Fruit fly (Drosophila melanogaster) whole organism, embryonic: Measurements from ENCODE around the gene Mst36Fb.
A peak's percentile ranks its signal among the peaks of the same experiment; 100 is the strongest.

Experiments
- Atf-2 ChIP-seq: fragments of 200-800 bp; sonication (Bioruptor generic); optimal IDR thresholded peaks from 2 replicates; lab custom pipeline; 2016; ENCODE audit warnings: missing biosample characterization, missing genetic modification characterization
- B-H2 ChIP-seq: fragments of 200-800 bp; sonication (Bioruptor generic); optimal IDR thresholded peaks from 2 replicates; lab custom pipeline; 2018; ENCODE audit warnings: missing biosample characterization, mild to moderate bottlenecking, missing genetic modification characterization
- CG10654 ChIP-seq: fragments of 200-800 bp; sonication (Bioruptor generic); optimal IDR thresholded peaks from 2 replicates; lab custom pipeline; 2016; ENCODE audit warnings: missing biosample characterization, missing genetic modification characterization
- CG10959 ChIP-seq: fragments of 200-800 bp; sonication (Bioruptor generic); IDR thresholded peaks from 2 replicates; pipeline ENCODE4 v1.3.6; 2022; ENCODE audit warnings: missing biosample characterization, missing genetic modification characterization
- CG11093 ChIP-seq: fragments of 200-800 bp; sonication (Bioruptor generic); IDR thresholded peaks from 3 replicates; pipeline ENCODE4 v1.3.6; 2022; ENCODE audit warnings: missing biosample characterization, missing genetic modification characterization
- CG11456 ChIP-seq: fragments of 200-800 bp; sonication (Bioruptor generic); IDR thresholded peaks from 3 replicates; pipeline ENCODE4 v1.3.6; 2022; ENCODE audit warnings: missing biosample characterization, missing genetic modification characterization
- CG12104 ChIP-seq: fragments of 200-800 bp; sonication (Bioruptor generic); optimal IDR thresholded peaks from 3 replicates; lab custom pipeline; 2016; ENCODE audit warnings: missing biosample characterization, missing genetic modification characterization
- CG12744 ChIP-seq: fragments of 200-800 bp; sonication (Bioruptor generic); optimal IDR thresholded peaks from 2 replicates; lab custom pipeline; 2016; ENCODE audit warnings: missing biosample characterization, missing genetic modification characterization
- CG12942 ChIP-seq: fragments of 200-800 bp; sonication (Bioruptor generic); optimal IDR thresholded peaks from 3 replicates; lab custom pipeline; 2016; ENCODE audit warnings: missing biosample characterization, missing genetic modification characterization
- CG13287 ChIP-seq: fragments of 200-800 bp; sonication (Bioruptor generic); IDR thresholded peaks from 2 replicates; pipeline ENCODE4 v1.3.6; 2022; ENCODE audit warnings: missing biosample characterization, missing genetic modification characterization; ENCODE audit not compliant: partially characterized antibody
- CG2116 ChIP-seq: fragments of 200-800 bp; sonication (Bioruptor generic); optimal IDR thresholded peaks from 3 replicates; lab custom pipeline; 2018; ENCODE audit warnings: missing biosample characterization, mild to moderate bottlenecking, missing genetic modification characterization
- CG3995 ChIP-seq: fragments of 200-800 bp; sonication (Bioruptor generic); optimal IDR thresholded peaks from 3 replicates; lab custom pipeline; 2016; ENCODE audit warnings: missing biosample characterization, missing genetic modification characterization
- CG4328 ChIP-seq: fragments of 200-800 bp; sonication (Bioruptor generic); optimal IDR thresholded peaks from 3 replicates; lab custom pipeline; 2017; ENCODE audit warnings: missing biosample characterization, missing genetic modification reagents, missing genetic modification characterization
- CG4360 ChIP-seq: fragments of 200-800 bp; sonication (Bioruptor generic); IDR thresholded peaks from 2 replicates; pipeline ENCODE4 v1.3.6; 2022; ENCODE audit warnings: missing biosample characterization, missing genetic modification characterization
- CG6813 ChIP-seq: fragments of 200-800 bp; sonication (Bioruptor generic); optimal IDR thresholded peaks from 2 replicates; lab custom pipeline; 2017; ENCODE audit warnings: missing biosample characterization, missing genetic modification characterization, mild to moderate bottlenecking, moderate library complexity, missing genetic modification reagents
- CG9817 ChIP-seq: fragments of 200-800 bp; sonication (Bioruptor generic); optimal IDR thresholded peaks from 2 replicates; lab custom pipeline; 2018; ENCODE audit warnings: missing biosample characterization, mild to moderate bottlenecking, missing genetic modification characterization, moderate library complexity
- Dip3 ChIP-seq: fragments of 200-800 bp; sonication (Bioruptor generic); optimal IDR thresholded peaks from 3 replicates; lab custom pipeline; 2016; ENCODE audit warnings: missing biosample characterization, missing genetic modification characterization
- Ets65A ChIP-seq: fragments of 200-800 bp; sonication (Bioruptor generic); peaks from one replicate; lab custom pipeline; 2016; ENCODE audit warnings: missing biosample characterization, missing genetic modification characterization
- HLH54F ChIP-seq: fragments of 200-800 bp; sonication (Bioruptor generic); optimal IDR thresholded peaks from 3 replicates; lab custom pipeline; 2016; ENCODE audit warnings: missing biosample characterization, missing genetic modification characterization
- Mes4 ChIP-seq: fragments of 200-800 bp; sonication (Bioruptor generic); optimal IDR thresholded peaks from 2 replicates; lab custom pipeline; 2016; ENCODE audit warnings: missing biosample characterization, missing genetic modification characterization
- Oli ChIP-seq: fragments of 200-800 bp; sonication (Bioruptor generic); optimal IDR thresholded peaks from 2 replicates; lab custom pipeline; 2018; ENCODE audit warnings: missing biosample characterization, mild to moderate bottlenecking, missing genetic modification characterization, moderate library complexity
- Optix ChIP-seq: fragments of 200-800 bp; sonication (Bioruptor generic); IDR thresholded peaks from 3 replicates; pipeline ENCODE4 v1.3.6; 2022; ENCODE audit warnings: missing biosample characterization, missing genetic modification characterization
- Poxn ChIP-seq: fragments of 200-800 bp; sonication (Bioruptor generic); IDR thresholded peaks from 2 replicates; pipeline ENCODE4 v1.3.6; 2022; ENCODE audit warnings: missing biosample characterization, missing genetic modification characterization
- Side ChIP-seq: fragments of 200-800 bp; sonication (Bioruptor generic); optimal IDR thresholded peaks from 2 replicates; lab custom pipeline; 2016; ENCODE audit warnings: missing biosample characterization, missing genetic modification characterization
- Sin3A ChIP-seq: fragments of >200 bp; optimal IDR thresholded peaks from 2 replicates; lab custom pipeline; 2018
- Sry-β ChIP-seq: fragments of 200-800 bp; sonication (Bioruptor generic); optimal IDR thresholded peaks from 2 replicates; lab custom pipeline; 2018; ENCODE audit warnings: missing biosample characterization, mild to moderate bottlenecking, missing genetic modification characterization, moderate library complexity
- Tbp ChIP-seq: fragments of >200 bp; optimal IDR thresholded peaks from 2 replicates; lab custom pipeline; 2018; ENCODE audit warnings: missing biosample characterization, missing genetic modification characterization
- ase ChIP-seq: fragments of 200-800 bp; sonication (Bioruptor generic); IDR thresholded peaks from 3 replicates; pipeline ENCODE4 v1.3.6; 2022; ENCODE audit warnings: missing biosample characterization, missing genetic modification characterization
- btn ChIP-seq: fragments of 200-800 bp; sonication (Bioruptor generic); optimal IDR thresholded peaks from 2 replicates; lab custom pipeline; 2016; ENCODE audit warnings: missing biosample characterization, missing genetic modification characterization
- caup ChIP-seq: fragments of 200-800 bp; sonication (Bioruptor generic); optimal IDR thresholded peaks from 3 replicates; lab custom pipeline; 2017; ENCODE audit warnings: missing biosample characterization, mild to moderate bottlenecking, missing genetic modification characterization, moderate library complexity; ENCODE audit not compliant: severe bottlenecking
- chif ChIP-seq, 2 experiments: fragments of 200-800 bp; sonication (Bioruptor generic); optimal IDR thresholded peaks; 3 replicates each; lab custom pipeline; 2016; ENCODE audit warnings: missing biosample characterization in 2 of 2, missing genetic modification characterization in 2 of 2
- dati ChIP-seq: fragments of 200-800 bp; sonication (Bioruptor generic); IDR thresholded peaks from 2 replicates; pipeline ENCODE4 v1.3.6; 2022; ENCODE audit warnings: missing biosample characterization, missing genetic modification characterization
- dmrt11E ChIP-seq: fragments of 200-800 bp; sonication (Bioruptor generic); optimal IDR thresholded peaks from 3 replicates; lab custom pipeline; 2018; ENCODE audit warnings: missing biosample characterization, mild to moderate bottlenecking, missing genetic modification characterization, moderate library complexity
- gsb ChIP-seq: fragments of 200-800 bp; sonication (Bioruptor generic); IDR thresholded peaks from 2 replicates; pipeline ENCODE4 v1.3.6; 2022; ENCODE audit warnings: missing biosample characterization, missing genetic modification characterization
- gsb-n ChIP-seq: fragments of 200-800 bp; sonication (Bioruptor generic); optimal IDR thresholded peaks from 3 replicates; lab custom pipeline; 2018; ENCODE audit warnings: missing biosample characterization, mild to moderate bottlenecking, missing genetic modification characterization
- insv ChIP-seq, 2 experiments: fragments of 200-800 bp; sonication (Bioruptor generic); optimal IDR thresholded peaks; 3 replicates each; lab custom pipeline; 2016 to 2018; ENCODE audit warnings: missing biosample characterization in 2 of 2, missing genetic modification characterization in 2 of 2
- jigr1 ChIP-seq: fragments of 200-800 bp; sonication (Bioruptor generic); IDR thresholded peaks from 3 replicates; pipeline ENCODE4 v1.3.6; 2022; ENCODE audit warnings: missing biosample characterization, missing genetic modification characterization
- ken ChIP-seq: fragments of 200-800 bp; sonication (Bioruptor generic); IDR thresholded peaks from 3 replicates; pipeline ENCODE4 v1.3.6; 2022; ENCODE audit warnings: missing biosample characterization, missing genetic modification characterization
- lmd ChIP-seq: fragments of 200-800 bp; sonication (Bioruptor generic); IDR thresholded peaks from 2 replicates; pipeline ENCODE4 v1.3.6; 2022; ENCODE audit warnings: missing biosample characterization, missing genetic modification characterization
- pfk ChIP-seq: fragments of 200-800 bp; sonication (Bioruptor generic); optimal IDR thresholded peaks from 2 replicates; lab custom pipeline; 2018; ENCODE audit warnings: missing biosample characterization, mild to moderate bottlenecking, missing genetic modification characterization, moderate library complexity
- prd ChIP-seq, 3 experiments: fragments of >200 bp in 2 of 3; fragments of 200-800 bp in 1 of 3; sonication (Bioruptor generic) in 1 of 3; optimal IDR thresholded peaks in 2 of 3; IDR thresholded peaks in 1 of 3; 2 replicates in 2 of 3; 3 replicates in 1 of 3; pipeline versions ENCODE4 v1.3.6 to Lab custom; 2017 to 2022; ENCODE audit warnings: missing biosample characterization in 1 of 3, missing genetic modification characterization in 1 of 3
- pum ChIP-seq: fragments of 200-800 bp; sonication (Bioruptor generic); optimal IDR thresholded peaks from 2 replicates; lab custom pipeline; 2016; ENCODE audit warnings: missing biosample characterization, missing genetic modification characterization
- run ChIP-seq: fragments of 200-800 bp; sonication (Bioruptor generic); optimal IDR thresholded peaks from 3 replicates; lab custom pipeline; 2018; ENCODE audit warnings: missing biosample characterization, mild to moderate bottlenecking, missing genetic modification characterization
- scrt ChIP-seq: fragments of 200-800 bp; sonication (Bioruptor generic); optimal IDR thresholded peaks from 2 replicates; lab custom pipeline; 2018; ENCODE audit warnings: missing biosample characterization, mild to moderate bottlenecking, missing genetic modification characterization, moderate library complexity
- sens ChIP-seq: fragments of 200-800 bp; sonication (Bioruptor generic); peaks from one replicate; lab custom pipeline; 2016; ENCODE audit warnings: missing biosample characterization, missing genetic modification characterization
- tap ChIP-seq: fragments of 200-800 bp; optimal IDR thresholded peaks from 3 replicates; lab custom pipeline; 2019; ENCODE audit warnings: missing biosample characterization, mild to moderate bottlenecking, missing genetic modification characterization, moderate library complexity
- tna ChIP-seq: fragments of 200-800 bp; sonication (Bioruptor generic); IDR thresholded peaks from 2 replicates; pipeline ENCODE4 v1.3.6; 2022; ENCODE audit warnings: missing biosample characterization, missing genetic modification characterization; ENCODE audit not compliant: partially characterized antibody
- toy ChIP-seq: fragments of 200-800 bp; sonication (Bioruptor generic); IDR thresholded peaks from 2 replicates; pipeline ENCODE4 v1.3.6; 2022; ENCODE audit warnings: missing biosample characterization, missing genetic modification characterization
- unpg ChIP-seq: fragments of 200-800 bp; sonication (Bioruptor generic); optimal IDR thresholded peaks from 3 replicates; lab custom pipeline; 2018; ENCODE audit warnings: missing biosample characterization, mild to moderate bottlenecking, missing genetic modification characterization, moderate library complexity
- vfl ChIP-seq: fragments of 200-800 bp; sonication (Bioruptor generic); optimal IDR thresholded peaks from 2 replicates; lab custom pipeline; 2016; ENCODE audit warnings: missing biosample characterization, missing genetic modification characterization
- wek ChIP-seq: fragments of 200-800 bp; sonication (Bioruptor generic); optimal IDR thresholded peaks from 3 replicates; lab custom pipeline; 2018; ENCODE audit warnings: missing biosample characterization, mild to moderate bottlenecking, missing genetic modification characterization, moderate library complexity

Mst36Fb gene

DNA sequence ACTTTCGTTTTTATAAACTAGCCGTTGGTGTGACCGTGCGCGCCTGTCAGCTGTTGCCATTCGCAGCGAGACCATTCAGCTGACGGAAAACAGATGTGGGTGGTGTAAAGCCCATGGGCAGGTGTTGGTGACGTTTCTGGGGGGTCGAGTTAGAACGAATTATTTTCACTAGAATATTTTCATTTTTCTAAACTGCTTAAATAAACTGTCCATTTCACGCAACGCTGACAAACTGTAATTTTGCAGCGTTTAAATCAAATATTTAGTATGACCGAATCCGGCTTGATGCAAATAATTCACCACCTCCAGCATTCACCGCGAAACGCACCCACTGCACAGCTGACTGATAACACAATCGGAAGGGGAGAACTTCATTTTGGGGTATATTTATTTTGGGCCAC, 20.5 kb upstream of the Mst36Fb start, which contains the start of the genes CG10383 and CG10338 (continued):
- TF ChIP-seq dmrt11E (tag; lab: Kevin White, UChicago) (peak; percentile 57), Atf-2 (peak; percentile 91), CG9817 (peak; percentile 78), gsb (peak; percentile 70), Optix (GFP tag; lab: Robert Waterston, UW) (peak; percentile 88), tap (tag; lab: Kevin White, UChicago) (peak; percentile 31), Dip3 (GFP tag; lab: Kevin White, UChicago) (peak; percentile 91), B-H2 (GFP tag; lab: Kevin White, UChicago) (no peak), CG3995 (GFP tag; lab: Kevin White, UChicago) (peak; percentile 18), gsb-n (tag; lab: Kevin White, UChicago) (peak; percentile 55), CG12942 (GFP tag; lab: Kevin White, UChicago) (peak; percentile 79), vfl (GFP tag; lab: Kevin White, UChicago) (peak; percentile 80), caup (GFP tag; lab: Kevin White, UChicago) (peak; percentile 77), toy (GFP tag; lab: Robert Waterston, UW) (peak; percentile 76), ken (GFP tag; lab: Robert Waterston, UW) (peak; percentile 95), Mes4 (peak; percentile 70), Ets65A (GFP tag; lab: Kevin White, UChicago) (peak; percentile 99), CG11456 (GFP tag; lab: Robert Waterston, UW) (peak; percentile 93), Poxn (GFP tag; lab: Robert Waterston, UW) (peak; percentile 12; the same call in 1 of the 2 replicates), pfk (GFP tag; lab: Kevin White, UChicago) (no peak), run (tag; lab: Kevin White, UChicago) (no peak), Oli (tag; lab: Kevin White, UChicago) (peak; percentile 73), scrt (GFP tag; lab: Kevin White, UChicago) (peak; percentile 72), CG4328 (GFP tag; lab: Kevin White, UChicago) (peak; percentile 61), CG10654 (GFP tag; lab: Kevin White, UChicago) (peak; percentile 71), Tbp (GFP tag; lab: Kevin White, UChicago) (no peak), CG13287 (peak; percentile 25; the same call in 1 of the 2 replicates), dati (GFP tag; lab: Robert Waterston, UW) (peak; percentile 78), CG11093 (peak; percentile 76; the same call in 1 of the 3 replicates), CG6813 (GFP tag; lab: Kevin White, UChicago) (peak; percentile 64), lmd (GFP tag; lab: Robert Waterston, UW) (peak; percentile 89), ase (GFP tag; lab: Robert Waterston, UW) (peak; percentile 86), CG12744 (GFP tag; lab: Kevin White, UChicago) (peak; percentile 76), tna (no peak), wek (GFP tag; lab: Kevin White, UChicago) (peak; percentile 13), HLH54F (peak; percentile 91), sens (peak; percentile 96), insv (GFP tag; optimal IDR thresholded peaks at IDR 0.05; lab: Kevin White, UChicago) (peak in 1 of 2 experiments; percentile 43), pum (GFP tag; lab: Kevin White, UChicago) (peak; percentile 91), CG2116 (peak; percentile 73), btn (GFP tag; lab: Kevin White, UChicago) (peak; percentile 25), CG10959 (GFP tag; lab: Robert Waterston, UW) (no peak), Side (GFP tag; lab: Kevin White, UChicago) (peak; percentile 90), chif (GFP tag; optimal IDR thresholded peaks at IDR 0.05; lab: Kevin White, UChicago) (peak; percentile 78 to 88), prd (optimal IDR thresholded peaks at IDR 0.05; lab: Kevin White, UChicago) (no peak), prd (GFP tag; IDR thresholded peaks at IDR 0.05; lab: Robert Waterston, UW) (peak; percentile 94), CG4360 (GFP tag; lab: Robert Waterston, UW) (peak; percentile 53), CG12104 (GFP tag; lab: Kevin White, UChicago) (peak; percentile 71), Sin3A (lab: Kevin White, UChicago) (peak; percentile 97), jigr1 (GFP tag; lab: Robert Waterston, UW) (peak; percentile 68; the same call in 2 of the 3 replicates), Sry-β (GFP tag; lab: Kevin White, UChicago) (peak; percentile 9), unpg (GFP tag; lab: Kevin White, UChicago) (peak; percentile 85)
